Worm (Caenorhabditis elegans) whole organism, L2 larva: ENCODE results near the gene sql-1.

Source experiments
- C34F6.9 ChIP-seq: fragments of 150-350 bp; optimal IDR thresholded peaks from 2 replicates; lab custom pipeline; 2014; ENCODE audit warnings: missing biosample characterization, missing genetic modification characterization
- F13H6.1 ChIP-seq: sonication (generic microtip); optimal IDR thresholded peaks from 2 replicates; lab custom pipeline; 2016; ENCODE audit warnings: missing genetic modification characterization, missing compliant biosample characterization
- R02D3.7 ChIP-seq: fragments of 150-350 bp; optimal IDR thresholded peaks from 2 replicates; lab custom pipeline; 2014; ENCODE audit warnings: missing biosample characterization, missing genetic modification characterization
- Y55F3AM.14 ChIP-seq: fragments of 200-800 bp; sonication (Bioruptor generic); optimal IDR thresholded peaks from 2 replicates; lab custom pipeline; 2018; ENCODE audit warnings: mild to moderate bottlenecking, missing genetic modification characterization, missing compliant biosample characterization
- ZK546.5 ChIP-seq: sonication (generic microtip); optimal IDR thresholded peaks from 2 replicates; lab custom pipeline; 2017; ENCODE audit warnings: missing biosample characterization, missing genetic modification characterization
- alr-1 ChIP-seq: fragments of 150-350 bp; optimal IDR thresholded peaks from 2 replicates; lab custom pipeline; 2014; ENCODE audit warnings: missing biosample characterization, missing genetic modification characterization
- aly-2 ChIP-seq: fragments of 150-350 bp; optimal IDR thresholded peaks from 2 replicates; lab custom pipeline; 2014; ENCODE audit warnings: missing biosample characterization, missing genetic modification characterization
- ama-1 ChIP-seq: fragments of 150-350 bp; optimal IDR thresholded peaks from 2 replicates; lab custom pipeline; 2018; ENCODE audit warnings: inconsistent platforms
- blmp-1 ChIP-seq: sonication (generic microtip); optimal IDR thresholded peaks from 2 replicates; lab custom pipeline; 2017; ENCODE audit warnings: missing genetic modification characterization, mild to moderate bottlenecking, missing compliant biosample characterization, antibody characterized with exemption, moderate library complexity; ENCODE audit not compliant: insufficient read depth
- ceh-16 ChIP-seq: fragments of 150-350 bp; optimal IDR thresholded peaks from 2 replicates; lab custom pipeline; 2014; ENCODE audit warnings: missing biosample characterization, missing genetic modification characterization
- ceh-82 ChIP-seq: fragments of 150-350 bp; optimal IDR thresholded peaks from 2 replicates; lab custom pipeline; 2014; ENCODE audit warnings: missing biosample characterization, missing genetic modification characterization
- crh-2 ChIP-seq: sonication (generic microtip); optimal IDR thresholded peaks from 2 replicates; lab custom pipeline; 2017; ENCODE audit warnings: missing biosample characterization, missing genetic modification characterization
- dmd-4 ChIP-seq: sonication (generic microtip); optimal IDR thresholded peaks from 2 replicates; lab custom pipeline; 2017; ENCODE audit warnings: missing biosample characterization, missing genetic modification characterization
- egl-27 ChIP-seq: sonication (generic microtip); optimal IDR thresholded peaks from 3 replicates; lab custom pipeline; 2017; ENCODE audit warnings: missing biosample characterization, missing genetic modification reagents, missing genetic modification characterization
- elt-1 ChIP-seq: fragments of 150-350 bp; optimal IDR thresholded peaks from 2 replicates; lab custom pipeline; 2014; ENCODE audit warnings: missing biosample characterization, missing genetic modification characterization
- elt-3 ChIP-seq: sonication (generic microtip); optimal IDR thresholded peaks from 2 replicates; lab custom pipeline; 2017; ENCODE audit warnings: missing biosample characterization, missing genetic modification characterization
- fos-1 ChIP-seq: fragments of 150-350 bp; optimal IDR thresholded peaks from 2 replicates; lab custom pipeline; 2014; ENCODE audit warnings: missing biosample characterization, missing genetic modification characterization
- gmeb-1 ChIP-seq: fragments of 150-350 bp; optimal IDR thresholded peaks from 2 replicates; lab custom pipeline; 2014; ENCODE audit warnings: missing biosample characterization, missing genetic modification characterization
- lin-11 ChIP-seq: fragments of 150-350 bp; sonication (generic microtip); optimal IDR thresholded peaks from 2 replicates; lab custom pipeline; 2014; ENCODE audit warnings: missing biosample characterization, missing genetic modification characterization, inconsistent platforms, mixed read lengths
- lin-13 ChIP-seq: fragments of 150-350 bp; optimal IDR thresholded peaks from 2 replicates; lab custom pipeline; 2014; ENCODE audit warnings: missing biosample characterization, missing genetic modification reagents, missing genetic modification characterization
- lin-39 ChIP-seq: fragments of 150-350 bp; optimal IDR thresholded peaks from 2 replicates; lab custom pipeline; 2014; ENCODE audit warnings: missing biosample characterization, missing genetic modification reagents, missing genetic modification characterization
- lsy-2 ChIP-seq, 2 experiments: fragments of 150-350 bp in 1 of 2; sonication (generic microtip) in 1 of 2; optimal IDR thresholded peaks; 2 replicates each; lab custom pipeline; 2014 to 2017; ENCODE audit warnings: missing biosample characterization in 2 of 2, missing genetic modification characterization in 2 of 2
- mab-5 ChIP-seq: fragments of 150-350 bp; optimal IDR thresholded peaks from 2 replicates; lab custom pipeline; 2014; ENCODE audit warnings: missing biosample characterization, missing genetic modification characterization
- mbf-1 ChIP-seq: sonication (generic microtip); optimal IDR thresholded peaks from 2 replicates; lab custom pipeline; 2017; ENCODE audit warnings: missing biosample characterization, missing genetic modification characterization
- mdl-1 ChIP-seq, 2 experiments: fragments of 150-350 bp in 1 of 2; sonication (generic microtip) in 1 of 2; optimal IDR thresholded peaks; 2 replicates each; lab custom pipeline; 2017; ENCODE audit warnings: missing biosample characterization in 2 of 2, missing genetic modification characterization in 2 of 2
- nhr-10 ChIP-seq: sonication (generic microtip); optimal IDR thresholded peaks from 2 replicates; lab custom pipeline; 2017; ENCODE audit warnings: missing biosample characterization, missing genetic modification characterization
- nhr-11 ChIP-seq: fragments of 150-350 bp; optimal IDR thresholded peaks from 2 replicates; lab custom pipeline; 2014; ENCODE audit warnings: missing biosample characterization, missing genetic modification characterization
- nhr-12 ChIP-seq: fragments of 150-350 bp; optimal IDR thresholded peaks from 2 replicates; lab custom pipeline; 2014; ENCODE audit warnings: missing biosample characterization, missing genetic modification characterization
- nhr-129 ChIP-seq: fragments of 150-350 bp; optimal IDR thresholded peaks from 2 replicates; lab custom pipeline; 2014; ENCODE audit warnings: missing biosample characterization, missing genetic modification characterization
- nhr-21 ChIP-seq: fragments of 150-350 bp; optimal IDR thresholded peaks from 2 replicates; lab custom pipeline; 2014; ENCODE audit warnings: missing biosample characterization, missing genetic modification characterization
- nhr-23 ChIP-seq: fragments of 150-350 bp; optimal IDR thresholded peaks from 2 replicates; lab custom pipeline; 2014; ENCODE audit warnings: missing biosample characterization, missing genetic modification reagents, missing genetic modification characterization
- nhr-237 ChIP-seq: fragments of 150-350 bp; optimal IDR thresholded peaks from 2 replicates; lab custom pipeline; 2014; ENCODE audit warnings: missing biosample characterization, missing genetic modification characterization
- nhr-25 ChIP-seq: fragments of 150-350 bp; sonication (generic microtip); optimal IDR thresholded peaks from 3 replicates; lab custom pipeline; 2014; ENCODE audit warnings: missing biosample characterization, missing genetic modification characterization
- nhr-6 ChIP-seq: fragments of 150-350 bp; optimal IDR thresholded peaks from 2 replicates; lab custom pipeline; 2014; ENCODE audit warnings: missing biosample characterization, missing genetic modification characterization
- nhr-77 ChIP-seq: fragments of 150-350 bp; optimal IDR thresholded peaks from 2 replicates; lab custom pipeline; 2014; ENCODE audit warnings: missing biosample characterization, missing genetic modification characterization
- peb-1 ChIP-seq: fragments of 150-350 bp; optimal IDR thresholded peaks from 2 replicates; lab custom pipeline; 2014; ENCODE audit warnings: missing biosample characterization, missing genetic modification characterization
- sem-4 ChIP-seq: fragments of 150-350 bp; optimal IDR thresholded peaks from 2 replicates; lab custom pipeline; 2014; ENCODE audit warnings: missing biosample characterization, missing genetic modification reagents, missing genetic modification characterization
- skn-1 ChIP-seq: sonication (generic microtip); optimal IDR thresholded peaks from 2 replicates; lab custom pipeline; 2017; ENCODE audit warnings: missing biosample characterization, missing genetic modification characterization
- sma-3 ChIP-seq: sonication (generic microtip); optimal IDR thresholded peaks from 2 replicates; lab custom pipeline; 2016; ENCODE audit warnings: missing genetic modification reagents, missing genetic modification characterization, missing compliant biosample characterization
- sma-9 ChIP-seq, 2 experiments: fragments of 150-350 bp in 1 of 2; sonication (generic microtip) in 1 of 2; optimal IDR thresholded peaks; 2 replicates each; lab custom pipeline; 2014 to 2016; ENCODE audit warnings: missing genetic modification characterization in 2 of 2, mild to moderate bottlenecking in 1 of 2, missing biosample characterization in 1 of 2, missing compliant biosample characterization in 1 of 2, missing genetic modification reagents in 1 of 2, moderate library complexity in 1 of 2
- snpc-4 ChIP-seq: fragments of 150-350 bp; optimal IDR thresholded peaks from 2 replicates; lab custom pipeline; 2014; ENCODE audit warnings: missing biosample characterization, missing genetic modification characterization
- unc-39 ChIP-seq: fragments of 150-350 bp; optimal IDR thresholded peaks from 2 replicates; lab custom pipeline; 2014; ENCODE audit warnings: missing biosample characterization, missing genetic modification characterization
- unc-55 ChIP-seq: fragments of 150-350 bp; sonication (generic microtip); optimal IDR thresholded peaks from 3 replicates; lab custom pipeline; 2014; ENCODE audit warnings: missing biosample characterization, missing genetic modification reagents, missing genetic modification characterization
- unc-62 ChIP-seq: fragments of 150-350 bp; optimal IDR thresholded peaks from 2 replicates; lab custom pipeline; 2014; ENCODE audit warnings: missing biosample characterization, missing genetic modification reagents, missing genetic modification characterization
- zag-1 ChIP-seq: fragments of 150-350 bp; optimal IDR thresholded peaks from 2 replicates; lab custom pipeline; 2014; ENCODE audit warnings: missing biosample characterization, missing genetic modification characterization
- ztf-1 ChIP-seq: fragments of 200-800 bp; sonication (Bioruptor generic); conservative IDR thresholded peaks from 2 replicates; pipeline ENCODE4 v1.3.6; 2022; ENCODE audit warnings: missing genetic modification characterization, missing compliant biosample characterization
- ztf-11 ChIP-seq: sonication (generic microtip); optimal IDR thresholded peaks from 2 replicates; lab custom pipeline; 2017; ENCODE audit warnings: missing biosample characterization, missing genetic modification characterization
- ztf-4 ChIP-seq: fragments of 150-350 bp; optimal IDR thresholded peaks from 2 replicates; lab custom pipeline; 2014; ENCODE audit warnings: missing biosample characterization, missing genetic modification characterization

sql-1 gene

DNA sequence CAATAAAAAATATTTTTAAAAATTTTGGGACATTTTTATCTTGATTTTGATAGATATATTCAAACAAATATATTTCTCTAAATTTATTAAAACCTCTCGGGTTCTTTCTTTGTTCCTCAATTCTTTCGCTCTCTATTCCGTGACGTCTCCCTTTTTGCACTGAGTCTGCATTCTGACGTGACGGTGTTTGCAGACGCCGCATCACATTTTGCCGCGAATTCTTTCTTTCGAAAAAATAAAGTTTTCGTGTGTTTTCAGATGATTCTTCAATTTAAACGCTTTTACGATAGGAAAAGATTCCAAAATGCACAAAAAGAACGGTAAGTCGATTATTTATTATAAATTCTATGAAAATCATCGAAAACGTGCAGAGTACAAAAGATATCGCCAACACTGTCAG is 28.7 kb downstream of the sql-1 start:
- TF ChIP-seq mbf-1 (tag; lab: Kevin White, UChicago) (no peak), nhr-6 (no peak), unc-55 (peak; percentile 56), sma-9 (GFP tag; optimal IDR thresholded peaks at IDR 0.05; lab: Kevin White, UChicago) (no peak), sma-9 (tag; optimal IDR thresholded peaks at IDR 0.05; lab: Kevin White, UChicago) (no peak), ama-1 (lab: Kevin White, UChicago) (no peak), peb-1 (no peak), elt-3 (no peak), mab-5 (tag; lab: Kevin White, UChicago) (no peak), nhr-23 (tag; lab: Kevin White, UChicago) (no peak), zag-1 (tag; lab: Kevin White, UChicago) (no peak), lin-11 (tag; lab: Kevin White, UChicago) (no peak), ceh-16 (tag; lab: Kevin White, UChicago) (no peak), egl-27 (no peak), dmd-4 (tag; lab: Kevin White, UChicago) (no peak), fos-1 (no peak), ztf-4 (no peak), elt-1 (tag; lab: Kevin White, UChicago) (no peak), ceh-82 (tag; lab: Kevin White, UChicago) (no peak), ZK546.5 (no peak), skn-1 (tag; lab: Kevin White, UChicago) (no peak), nhr-129 (tag; lab: Kevin White, UChicago) (no peak), sma-3 (GFP tag; lab: Kevin White, UChicago) (peak; percentile 25), sem-4 (tag; lab: Kevin White, UChicago) (peak; percentile 53), snpc-4 (no peak), nhr-237 (tag; lab: Kevin White, UChicago) (no peak), nhr-25 (tag; lab: Kevin White, UChicago) (peak; percentile 27), lin-13 (GFP tag; lab: Kevin White, UChicago) (peak; percentile 46), blmp-1 (tag; lab: Kevin White, UChicago) (no peak), F13H6.1 (tag; lab: Kevin White, UChicago) (peak; percentile 48), nhr-11 (tag; lab: Kevin White, UChicago) (no peak), lsy-2 (tag; optimal IDR thresholded peaks at IDR 0.05; lab: Kevin White, UChicago) (peak in 1 of 2 experiments; percentile 67), mdl-1 (tag; optimal IDR thresholded peaks at IDR 0.05; lab: Kevin White, UChicago) (no peak), R02D3.7 (tag; lab: Kevin White, UChicago) (no peak), nhr-12 (tag; lab: Kevin White, UChicago) (no peak), alr-1 (tag; lab: Kevin White, UChicago) (no peak), nhr-10 (no peak), aly-2 (no peak), crh-2 (tag; lab: Kevin White, UChicago) (peak; percentile 31), ztf-11 (tag; lab: Kevin White, UChicago) (no peak), unc-62 (GFP tag; lab: Kevin White, UChicago) (no peak), ztf-1 (GFP tag; lab: Robert Waterston, UW) (no peak), nhr-21 (tag; lab: Kevin White, UChicago) (no peak), Y55F3AM.14 (no peak), unc-39 (tag; lab: Kevin White, UChicago) (no peak), C34F6.9 (tag; lab: Kevin White, UChicago) (peak; percentile 43), gmeb-1 (peak; percentile 73), nhr-77 (tag; lab: Kevin White, UChicago) (no peak), lin-39 (tag; lab: Kevin White, UChicago) (no peak)
